Worm (Caenorhabditis elegans) whole organism, young adult: ENCODE measurements around the gene rgs-7.
A peak's percentile ranks its signal among the peaks of the same experiment; 100 is the strongest.

Experiments
- D2030.7 ChIP-seq: fragments of 200-800 bp; sonication (Bioruptor generic); IDR thresholded peaks from 2 replicates; pipeline ENCODE4 v1.3.6; 2022; ENCODE audit warnings: missing genetic modification reagents, missing genetic modification characterization, missing compliant biosample characterization
- F22D6.2 ChIP-seq: sonication (generic microtip); optimal IDR thresholded peaks from 2 replicates; lab custom pipeline; 2016; ENCODE audit warnings: mild to moderate bottlenecking, missing genetic modification characterization, missing compliant biosample characterization
- F33H1.4 ChIP-seq: fragments of 200-800 bp; sonication (Bioruptor generic); IDR thresholded peaks from 2 replicates; pipeline ENCODE4 v1.3.6; 2022; ENCODE audit warnings: missing genetic modification reagents, missing genetic modification characterization, missing compliant biosample characterization
- F39B2.1 ChIP-seq: fragments of 200-800 bp; sonication (Bioruptor generic); IDR thresholded peaks from 2 replicates; pipeline ENCODE4 v1.3.6; 2022; ENCODE audit warnings: missing genetic modification reagents, missing genetic modification characterization, missing compliant biosample characterization
- F55B11.4 ChIP-seq: sonication (generic microtip); optimal IDR thresholded peaks from 2 replicates; lab custom pipeline; 2016; ENCODE audit warnings: missing compliant biosample characterization, missing genetic modification characterization, borderline replicate concordance; ENCODE audit not compliant: insufficient read depth
- F57A8.1 ChIP-seq: fragments of 200-800 bp; sonication (Bioruptor generic); optimal IDR thresholded peaks from 2 replicates; lab custom pipeline; 2018; ENCODE audit warnings: mild to moderate bottlenecking, missing genetic modification characterization, moderate library complexity, missing compliant biosample characterization
- F57C9.4 ChIP-seq: sonication (generic microtip); optimal IDR thresholded peaks from 2 replicates; lab custom pipeline; 2017; ENCODE audit warnings: mild to moderate bottlenecking, missing genetic modification characterization, missing compliant biosample characterization
- K12H6.12 ChIP-seq: fragments of 200-800 bp; sonication (Bioruptor generic); optimal IDR thresholded peaks from 2 replicates; lab custom pipeline; 2018; ENCODE audit warnings: mild to moderate bottlenecking, missing genetic modification characterization, missing compliant biosample characterization
- Y53F4B.3 ChIP-seq: fragments of 200-800 bp; sonication (Bioruptor generic); IDR thresholded peaks from 2 replicates; pipeline ENCODE4 v1.3.6; 2022; ENCODE audit warnings: missing genetic modification reagents, missing genetic modification characterization, missing compliant biosample characterization
- akir-1 ChIP-seq: fragments of 200-800 bp; sonication (Bioruptor generic); optimal IDR thresholded peaks from 2 replicates; lab custom pipeline; 2018; ENCODE audit warnings: mild to moderate bottlenecking, missing genetic modification characterization, moderate library complexity, missing compliant biosample characterization
- aptf-2 ChIP-seq: fragments of 200-800 bp; sonication (Bioruptor generic); conservative IDR thresholded peaks from 2 replicates; pipeline ENCODE4 v1.3.6; 2022; ENCODE audit warnings: missing genetic modification reagents, missing genetic modification characterization, missing compliant biosample characterization
- atf-7 ChIP-seq: sonication (generic microtip); optimal IDR thresholded peaks from 2 replicates; lab custom pipeline; 2017; ENCODE audit warnings: mild to moderate bottlenecking, missing genetic modification characterization, missing compliant biosample characterization
- cebp-1 ChIP-seq, 2 experiments: fragments of 200-800 bp in 1 of 2; sonication (Bioruptor generic) in 1 of 2; sonication (generic microtip) in 1 of 2; IDR thresholded peaks in 1 of 2; optimal IDR thresholded peaks in 1 of 2; 2 replicates each; pipeline versions ENCODE4 v1.3.6 to Lab custom; 2017 to 2022; ENCODE audit warnings: missing compliant biosample characterization in 2 of 2, missing genetic modification characterization in 2 of 2, mild to moderate bottlenecking in 1 of 2, missing genetic modification reagents in 1 of 2, moderate library complexity in 1 of 2
- ceh-91 ChIP-seq: fragments of 200-800 bp; sonication (Bioruptor generic); IDR thresholded peaks from 2 replicates; pipeline ENCODE4 v1.3.6; 2022; ENCODE audit warnings: missing genetic modification reagents, missing genetic modification characterization, missing compliant biosample characterization
- chd-7 ChIP-seq: sonication (generic microtip); optimal IDR thresholded peaks from 2 replicates; lab custom pipeline; 2016; ENCODE audit warnings: mild to moderate bottlenecking, missing genetic modification characterization, moderate library complexity, missing compliant biosample characterization
- dox-1 ChIP-seq: fragments of 200-800 bp; sonication (Bioruptor generic); IDR thresholded peaks from 2 replicates; pipeline ENCODE4 v1.3.6; 2022; ENCODE audit warnings: missing genetic modification reagents, missing genetic modification characterization, missing compliant biosample characterization
- dpff-1 ChIP-seq: sonication (generic microtip); optimal IDR thresholded peaks from 2 replicates; lab custom pipeline; 2017; ENCODE audit warnings: mild to moderate bottlenecking, missing genetic modification characterization, missing compliant biosample characterization
- efl-1 ChIP-seq: fragments of 150-350 bp; optimal IDR thresholded peaks from 2 replicates; lab custom pipeline; 2014; ENCODE audit warnings: missing biosample characterization, missing genetic modification reagents, missing genetic modification characterization
- egl-44 ChIP-seq: fragments of 200-800 bp; sonication (Bioruptor generic); IDR thresholded peaks from 2 replicates; pipeline ENCODE4 v1.3.6; 2022; ENCODE audit warnings: missing genetic modification reagents, missing genetic modification characterization, missing compliant biosample characterization
- egrh-3 ChIP-seq: fragments of 200-800 bp; sonication (Bioruptor generic); IDR thresholded peaks from 2 replicates; pipeline ENCODE4 v1.3.6; 2022; ENCODE audit warnings: missing genetic modification reagents, missing genetic modification characterization, missing compliant biosample characterization
- ets-4 ChIP-seq: fragments of 200-800 bp; sonication (Bioruptor generic); optimal IDR thresholded peaks from 2 replicates; lab custom pipeline; 2018; ENCODE audit warnings: mild to moderate bottlenecking, missing genetic modification characterization, missing compliant biosample characterization
- hlh-26 ChIP-seq: fragments of 200-800 bp; sonication (Bioruptor generic); conservative IDR thresholded peaks from 2 replicates; pipeline ENCODE4 v1.3.6; 2022; ENCODE audit warnings: missing genetic modification reagents, missing genetic modification characterization, missing compliant biosample characterization
- hrde-1 ChIP-seq: sonication (generic microtip); optimal IDR thresholded peaks from 2 replicates; lab custom pipeline; 2016; ENCODE audit warnings: missing genetic modification characterization, mild to moderate bottlenecking, missing compliant biosample characterization, moderate library complexity, missing genotype, missing genetic modification reagents, borderline replicate concordance
- let-526 ChIP-seq: fragments of 200-800 bp; sonication (Bioruptor generic); IDR thresholded peaks from 2 replicates; pipeline ENCODE4 v1.3.6; 2022; ENCODE audit warnings: missing genetic modification reagents, missing genetic modification characterization, missing compliant biosample characterization
- let-607 ChIP-seq, 2 experiments: fragments of 200-800 bp in 1 of 2; sonication (Bioruptor generic) in 1 of 2; sonication (generic microtip) in 1 of 2; optimal IDR thresholded peaks; 2 replicates each; lab custom pipeline; 2016 to 2018; ENCODE audit warnings: mild to moderate bottlenecking in 2 of 2, missing compliant biosample characterization in 2 of 2, missing genetic modification characterization in 2 of 2, moderate library complexity in 2 of 2, missing genotype in 1 of 2
- lin-40 ChIP-seq: sonication (generic microtip); optimal IDR thresholded peaks from 2 replicates; lab custom pipeline; 2016; ENCODE audit warnings: missing genetic modification characterization, mild to moderate bottlenecking, missing compliant biosample characterization, missing genotype, missing genetic modification reagents
- lsl-1 ChIP-seq: fragments of 200-800 bp; sonication (Bioruptor generic); optimal IDR thresholded peaks from 2 replicates; lab custom pipeline; 2018; ENCODE audit warnings: mild to moderate bottlenecking, missing genetic modification characterization, moderate library complexity, missing compliant biosample characterization
- lsy-27 ChIP-seq: sonication (generic microtip); optimal IDR thresholded peaks from 2 replicates; lab custom pipeline; 2017; ENCODE audit warnings: missing genetic modification characterization, mild to moderate bottlenecking, missing compliant biosample characterization, antibody characterized with exemption, missing genotype, borderline replicate concordance; ENCODE audit not compliant: insufficient read depth
- mes-4 ChIP-seq: sonication (generic microtip); optimal IDR thresholded peaks from 2 replicates; lab custom pipeline; 2016; ENCODE audit warnings: missing genotype, missing genetic modification characterization, missing compliant biosample characterization
- nhr-120 ChIP-seq: fragments of 200-800 bp; sonication (Bioruptor generic); IDR thresholded peaks from 2 replicates; pipeline ENCODE4 v1.3.6; 2022; ENCODE audit warnings: missing genetic modification characterization, missing compliant biosample characterization
- nhr-80 ChIP-seq: sonication (generic microtip); optimal IDR thresholded peaks from 2 replicates; lab custom pipeline; 2016; ENCODE audit warnings: missing genetic modification characterization, missing compliant biosample characterization
- pha-4 ChIP-seq: fragments of 150-350 bp; sonication (generic microtip); optimal IDR thresholded peaks from 2 replicates; lab custom pipeline; 2014; ENCODE audit warnings: missing biosample characterization, missing genetic modification reagents, missing genetic modification characterization
- sdz-38 ChIP-seq: sonication (generic microtip); optimal IDR thresholded peaks from 2 replicates; lab custom pipeline; 2016; ENCODE audit warnings: missing genotype, missing genetic modification characterization, missing compliant biosample characterization
- snpc-1.1 ChIP-seq: sonication (generic microtip); optimal IDR thresholded peaks from 2 replicates; lab custom pipeline; 2017; ENCODE audit warnings: missing genetic modification characterization, mild to moderate bottlenecking, missing compliant biosample characterization, antibody characterized with exemption, moderate library complexity, missing genotype, missing genetic modification reagents; ENCODE audit not compliant: insufficient read depth
- sptf-2 ChIP-seq: fragments of 200-800 bp; sonication (Bioruptor generic); optimal IDR thresholded peaks from 2 replicates; lab custom pipeline; 2018; ENCODE audit warnings: mild to moderate bottlenecking, missing genetic modification characterization, missing compliant biosample characterization
- tbp1 ChIP-seq: fragments of 200-800 bp; sonication (Bioruptor generic); optimal IDR thresholded peaks from 2 replicates; lab custom pipeline; 2018; ENCODE audit warnings: mild to moderate bottlenecking, missing genetic modification characterization, missing compliant biosample characterization
- zfh-2 ChIP-seq: fragments of 200-800 bp; sonication (Bioruptor generic); conservative IDR thresholded peaks from 2 replicates; pipeline ENCODE4 v1.3.6; 2022; ENCODE audit warnings: missing genetic modification reagents, missing genetic modification characterization, missing compliant biosample characterization
- ztf-22 ChIP-seq: fragments of 200-800 bp; sonication (Bioruptor generic); optimal IDR thresholded peaks from 2 replicates; lab custom pipeline; 2018; ENCODE audit warnings: mild to moderate bottlenecking, missing genetic modification characterization, moderate library complexity, missing compliant biosample characterization
- ztf-28 ChIP-seq: fragments of 200-800 bp; sonication (Bioruptor generic); IDR thresholded peaks from 2 replicates; pipeline ENCODE4 v1.3.6; 2022; ENCODE audit warnings: missing genetic modification reagents, missing genetic modification characterization, missing compliant biosample characterization

Gene rgs-7

DNA sequence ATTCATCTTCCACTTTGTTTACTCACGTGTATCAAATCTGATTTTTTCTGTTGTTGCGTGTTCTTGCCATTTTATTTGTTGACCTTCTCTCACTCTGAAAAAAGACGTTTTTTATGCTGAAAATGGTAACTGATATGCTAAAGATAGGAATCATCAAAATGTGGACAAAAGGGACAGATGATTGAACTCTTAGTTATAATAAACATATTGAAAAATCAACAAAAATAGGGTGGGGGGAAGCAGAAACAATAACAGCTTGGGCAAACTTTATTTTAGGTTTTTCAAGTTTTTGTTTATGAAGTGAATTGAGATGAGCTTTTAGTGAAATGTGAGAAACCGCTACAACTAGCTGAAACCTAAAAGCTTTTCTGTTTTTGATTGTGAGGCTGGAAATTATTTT lies 9.4 kb upstream of the rgs-7 start, which contains the start of gene F56B6.6:
TSS of gene F56B6.6 (minus strand) at position 101 of the 400 bp plus-strand sequence.
- TF ChIP-seq F22D6.2 (tag; lab: Kevin White, UChicago), result no peak
- no peak for TF ChIP-seq egl-44 (GFP tag; lab: Robert Waterston, UW)
- TF ChIP-seq let-526 (GFP tag; lab: Robert Waterston, UW), result no peak
- no peak for TF ChIP-seq chd-7
- no peak for TF ChIP-seq snpc-1.1 (tag; lab: Kevin White, UChicago)

DNA sequence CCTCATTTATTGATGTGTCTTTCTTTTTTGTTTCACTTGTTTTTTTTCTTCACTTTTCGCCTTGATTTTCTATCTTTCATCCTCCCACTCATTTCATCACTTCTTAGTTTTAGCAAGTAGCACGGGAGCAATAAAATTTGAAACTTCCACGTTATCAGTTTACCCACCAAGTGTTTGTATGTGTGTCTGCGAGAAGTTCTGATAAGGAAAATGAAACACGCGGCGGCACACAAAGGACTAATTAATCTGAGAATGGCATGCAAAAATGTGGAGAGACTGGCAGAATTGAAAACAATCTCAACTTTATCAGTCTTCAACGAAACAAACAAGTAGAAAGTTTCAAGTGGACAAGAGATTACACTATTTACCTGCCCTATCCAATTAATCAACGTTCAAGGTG lies 8.1 kb upstream of the rgs-7 start:
- no peak for TF ChIP-seq zfh-2 (GFP tag; lab: Robert Waterston, UW)
- peak; percentile 71 for TF ChIP-seq dox-1 (GFP tag; lab: Robert Waterston, UW)
- TF ChIP-seq F22D6.2 (tag; lab: Kevin White, UChicago), result no peak
- TF ChIP-seq Y53F4B.3 (GFP tag; lab: Robert Waterston, UW), result no peak
- TF ChIP-seq F33H1.4 (GFP tag; lab: Robert Waterston, UW), result no peak
- TF ChIP-seq lin-40, result peak; percentile 34
- TF ChIP-seq F57C9.4 (tag; lab: Kevin White, UChicago), result no peak
- peak; percentile 95 for TF ChIP-seq nhr-80 (tag; lab: Kevin White, UChicago)
- no peak for TF ChIP-seq F57A8.1 (GFP tag; lab: Kevin White, UChicago)
- TF ChIP-seq F55B11.4 (tag; lab: Kevin White, UChicago), result no peak
- TF ChIP-seq cebp-1 (GFP tag; IDR thresholded peaks at IDR 0.05; lab: Robert Waterston, UW), result no peak
- peak; percentile 60 for TF ChIP-seq cebp-1 (tag; optimal IDR thresholded peaks at IDR 0.05; lab: Kevin White, UChicago)
- peak; percentile 24 for TF ChIP-seq tbp1 (GFP tag; lab: Kevin White, UChicago)
- TF ChIP-seq pha-4 (tag; lab: Kevin White, UChicago), result peak; percentile 21
- peak in 1 of 2 experiments; percentile 38 for TF ChIP-seq let-607 (tag; optimal IDR thresholded peaks at IDR 0.05; lab: Kevin White, UChicago)
- peak; percentile 40 for TF ChIP-seq ets-4 (GFP tag; lab: Kevin White, UChicago)
- no peak for TF ChIP-seq sdz-38 (tag; lab: Kevin White, UChicago)
- TF ChIP-seq aptf-2 (GFP tag; lab: Robert Waterston, UW), result no peak
- no peak for TF ChIP-seq lsy-27 (tag; lab: Kevin White, UChicago)
- no peak for TF ChIP-seq ztf-22 (GFP tag; lab: Kevin White, UChicago)
- TF ChIP-seq egrh-3, result no peak
- TF ChIP-seq atf-7 (tag; lab: Kevin White, UChicago), result peak; percentile 8
- TF ChIP-seq akir-1 (GFP tag; lab: Kevin White, UChicago), result no peak
- TF ChIP-seq hrde-1 (tag; lab: Kevin White, UChicago), result no peak

DNA sequence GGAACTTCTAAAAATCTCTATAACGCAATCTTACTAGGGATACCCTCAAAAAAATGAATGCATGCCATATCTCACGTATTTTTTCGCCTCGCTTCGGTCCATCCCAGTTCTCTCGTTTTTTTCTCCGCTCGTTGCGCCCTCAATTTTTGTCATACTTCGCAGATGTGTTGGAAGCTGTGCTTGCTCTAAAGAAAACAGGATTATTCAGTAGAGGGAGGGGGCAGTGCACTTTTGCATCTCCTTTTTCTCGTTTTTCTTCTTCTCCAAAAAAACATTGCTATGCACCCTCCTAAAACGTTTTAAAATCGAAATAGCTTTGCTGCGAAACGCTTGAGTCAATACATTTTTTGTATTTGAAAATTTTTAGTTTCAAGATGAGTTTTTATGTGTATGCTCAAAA lies 6.8 kb upstream of the rgs-7 start:
- TF ChIP-seq mes-4 (tag; lab: Kevin White, UChicago) (no peak), F39B2.1 (no peak), ztf-28 (GFP tag; lab: Robert Waterston, UW) (no peak), dpff-1 (tag; lab: Kevin White, UChicago) (no peak), hlh-26 (GFP tag; lab: Robert Waterston, UW) (no peak), lsl-1 (GFP tag; lab: Kevin White, UChicago) (no peak), efl-1 (GFP tag; lab: Kevin White, UChicago) (no peak), F57A8.1 (GFP tag; lab: Kevin White, UChicago) (no peak), nhr-120 (GFP tag; lab: Robert Waterston, UW) (no peak), D2030.7 (GFP tag; lab: Robert Waterston, UW) (no peak), ceh-91 (GFP tag; lab: Robert Waterston, UW) (no peak), F22D6.2 (tag; lab: Kevin White, UChicago) (no peak), sptf-2 (GFP tag; lab: Kevin White, UChicago) (no peak), K12H6.12 (no peak)
